Worm (Caenorhabditis elegans): ENCODE data around the gene mam-7.

DNA sequence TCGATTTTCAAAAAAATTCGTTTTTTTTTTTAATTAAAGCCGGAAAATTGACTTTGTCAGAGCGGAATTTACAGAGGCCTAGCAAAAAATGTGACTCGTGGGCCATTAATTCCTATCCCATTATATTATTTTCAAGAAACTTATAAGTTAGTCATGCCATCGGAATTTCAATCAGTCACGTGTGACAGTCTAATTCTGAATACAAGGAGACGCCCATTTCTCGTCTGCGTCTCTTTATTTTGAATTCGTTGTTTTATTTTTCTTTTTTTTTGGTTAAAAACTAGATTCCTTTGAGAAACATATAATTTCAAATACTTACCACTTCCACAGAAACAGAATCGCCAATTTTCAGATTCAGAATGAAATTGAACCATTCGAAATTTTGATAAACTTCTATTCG lies 15.8 kb downstream of the mam-7 start:
- TF ChIP-seq klf-2 (GFP tag; conservative IDR thresholded peaks at IDR 0.05) (no peak), tab-1 (GFP tag; IDR thresholded peaks at IDR 0.05) (no peak), med-1 (GFP tag; optimal IDR thresholded peaks at IDR 0.05; ENCODE audit: insufficient read depth) (no peak), flt-1 (GFP tag; IDR thresholded peaks at IDR 0.05) (no peak), ref-1 (GFP tag; conservative IDR thresholded peaks at IDR 0.05) (no peak), T22C8.4 (GFP tag; IDR thresholded peaks at IDR 0.05) (no peak), cog-1 (tag; optimal IDR thresholded peaks at IDR 0.05) (no peak), ztf-29 (GFP tag; IDR thresholded peaks at IDR 0.05) (no peak)

All from whole organism, midembryonic.